Fruit fly (Drosophila melanogaster): ENCODE data around the gene CtsL4.

Gene CtsL4

DNA sequence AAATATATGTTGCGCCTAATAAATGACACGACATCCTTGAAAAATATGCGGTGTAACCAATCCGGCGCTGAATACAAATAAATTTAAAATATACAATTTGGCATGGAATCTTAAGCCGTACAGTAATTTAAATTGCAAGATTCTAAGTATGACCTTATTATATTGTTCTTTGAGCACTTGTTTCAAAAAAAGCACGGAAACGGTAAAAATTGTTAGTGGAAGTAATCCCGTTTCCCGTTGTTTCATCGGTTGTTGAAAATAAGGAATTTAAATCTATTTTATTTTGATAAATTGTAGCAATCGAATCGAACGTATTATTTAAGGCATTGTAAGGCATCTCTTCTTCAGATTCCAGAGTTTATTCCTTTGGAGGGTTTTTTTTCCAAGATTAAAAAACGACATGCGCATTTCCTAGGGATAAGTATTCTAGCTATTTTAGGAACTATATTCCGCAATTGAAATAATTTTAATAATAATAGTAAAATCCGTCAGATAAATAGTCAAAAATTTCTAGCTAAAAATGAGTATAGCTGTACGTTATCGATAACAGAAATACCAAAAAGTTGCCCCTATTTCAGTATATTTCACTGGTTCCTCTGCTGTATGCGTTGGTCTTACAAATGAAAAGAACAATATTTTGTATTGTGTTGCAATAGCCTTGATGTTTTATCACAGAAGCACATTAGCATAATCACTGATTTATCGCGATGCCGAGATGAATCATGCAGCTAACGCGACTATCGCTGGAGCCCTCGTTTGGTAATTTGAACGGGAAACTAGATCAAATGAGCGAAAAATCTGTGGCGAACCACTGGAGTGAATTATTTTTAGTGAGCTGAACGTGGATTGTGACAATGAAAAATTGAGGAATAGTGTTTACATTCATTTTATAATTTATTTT is 23.1 kb downstream of the CtsL4 start, which contains the start of gene GATAd (continued):
- TF ChIP-seq CG15269 (tag; optimal IDR thresholded peaks at IDR 0.05) = peak; percentile 0
- 0 out of 3 replicates have a peak, but pooled peaks have one; percentile 37 for TF ChIP-seq knrl (GFP tag; IDR thresholded peaks at IDR 0.05; ENCODE audit: partially characterized antibody)
- TF ChIP-seq CG13775 (GFP tag; optimal IDR thresholded peaks at IDR 0.05) = peak; percentile 20
- no peak for TF ChIP-seq CG42726 (GFP tag; IDR thresholded peaks at IDR 0.05; ENCODE audit: partially characterized antibody)
- no peak for TF ChIP-seq CG6765 (GFP tag; optimal IDR thresholded peaks at IDR 0.05)
- TF ChIP-seq chinmo (GFP tag; IDR thresholded peaks at IDR 0.05; ENCODE audit: partially characterized antibody) = peak; percentile 74; the same call in 1 of the 4 replicates
- TF ChIP-seq MESR4 (GFP tag; optimal IDR thresholded peaks at IDR 0.05) = peak; percentile 86
- no peak for TF ChIP-seq nau (GFP tag; optimal IDR thresholded peaks at IDR 0.05)
- TF ChIP-seq CG6813 (GFP tag; optimal IDR thresholded peaks at IDR 0.05) = no peak
- no peak for TF ChIP-seq CG17912 (GFP tag; optimal IDR thresholded peaks at IDR 0.05)
- peak in 1 of 3 experiments; percentile 44 for TF ChIP-seq Stat92E (GFP tag; optimal IDR thresholded peaks at IDR 0.05)
- no peak for TF ChIP-seq Dll (GFP tag; IDR thresholded peaks at IDR 0.05; ENCODE audit: partially characterized antibody)
- TF ChIP-seq ewg (GFP tag; optimal IDR thresholded peaks at IDR 0.05) = peak; percentile 3
- TF ChIP-seq CG3281 (GFP tag; optimal IDR thresholded peaks at IDR 0.05) = no peak
- TF ChIP-seq sens (GFP tag) = peak; percentile 67
- no peak for TF ChIP-seq Jarid2 (GFP tag; optimal IDR thresholded peaks at IDR 0.05)
- no peak for TF ChIP-seq chn (GFP tag; optimal IDR thresholded peaks at IDR 0.05)
- peak; percentile 24 for TF ChIP-seq sug (tag; optimal IDR thresholded peaks at IDR 0.05)
- TF ChIP-seq CG14667 (GFP tag; IDR thresholded peaks at IDR 0.05) = no peak
- TF ChIP-seq Eip74EF (GFP tag; optimal IDR thresholded peaks at IDR 0.05) = peak in 1 of 2 experiments; percentile 19
- TF ChIP-seq gem (tag; optimal IDR thresholded peaks at IDR 0.05) = peak; percentile 26
- TF ChIP-seq wek (GFP tag; optimal IDR thresholded peaks at IDR 0.05) = peak; percentile 5
- TF ChIP-seq CG12391 (tag; optimal IDR thresholded peaks at IDR 0.05) = peak; percentile 29
- no peak for TF ChIP-seq yki (optimal IDR thresholded peaks at IDR 0.05)
- no peak for TF ChIP-seq rib (GFP tag; IDR thresholded peaks at IDR 0.05)
- no peak for TF ChIP-seq cato (GFP tag; optimal IDR thresholded peaks at IDR 0.05; ENCODE audit: borderline replicate concordance)
- TF ChIP-seq CG10274 (GFP tag; optimal IDR thresholded peaks at IDR 0.05) = no peak
- no peak for TF ChIP-seq chif (GFP tag; optimal IDR thresholded peaks at IDR 0.05)
- no peak for TF ChIP-seq Ets97D (GFP tag; optimal IDR thresholded peaks at IDR 0.05)
- TF ChIP-seq MTF-1 (GFP tag; optimal IDR thresholded peaks at IDR 0.05; ENCODE audit: borderline replicate concordance) = no peak
- peak; percentile 45 for TF ChIP-seq BEAF-32 (GFP tag; optimal IDR thresholded peaks at IDR 0.05)
- peak; percentile 16 for TF ChIP-seq lilli (GFP tag; optimal IDR thresholded peaks at IDR 0.05)
- TF ChIP-seq CG12942 (GFP tag; optimal IDR thresholded peaks at IDR 0.05) = no peak
- no peak for TF ChIP-seq Mes4 (GFP tag; optimal IDR thresholded peaks at IDR 0.05)
- TF ChIP-seq CG3847 (GFP tag; IDR thresholded peaks at IDR 0.05) = no peak
- TF ChIP-seq trh (GFP tag; optimal IDR thresholded peaks at IDR 0.05) = no peak
- TF ChIP-seq ftz-f1 (GFP tag; optimal IDR thresholded peaks at IDR 0.05) = peak; percentile 61
- no peak for TF ChIP-seq CG9817 (tag; optimal IDR thresholded peaks at IDR 0.05)
- no peak for TF ChIP-seq Dbx (GFP tag; IDR thresholded peaks at IDR 0.05)
- no peak for TF ChIP-seq CG30431 (GFP tag; optimal IDR thresholded peaks at IDR 0.05)
- TF ChIP-seq sim (GFP tag; IDR thresholded peaks at IDR 0.05) = no peak
- TF ChIP-seq CG9797 (GFP tag; optimal IDR thresholded peaks at IDR 0.05) = peak; percentile 52
- no peak for TF ChIP-seq jumu (GFP tag; optimal IDR thresholded peaks at IDR 0.05)
- peak; percentile 88 for TF ChIP-seq CG7928 (GFP tag; optimal IDR thresholded peaks at IDR 0.05)
- no peak for TF ChIP-seq sd (tag; optimal IDR thresholded peaks at IDR 0.05)
- TF ChIP-seq CG10543 (GFP tag; optimal IDR thresholded peaks at IDR 0.05) = peak; percentile 19
- TF ChIP-seq Tbp (GFP tag; optimal IDR thresholded peaks at IDR 0.05) = peak; percentile 64
